Worm (Caenorhabditis elegans): ENCODE results near the gene W08F4.12.

W08F4.12 gene

ce11 chrII:584321-584848 is at the start of gene W08F4.12, which contains the start of gene W08F4.13:
TSS of gene W08F4.12 (minus strand) at chrII:584421.
TSS of gene W08F4.13 (plus strand) at chrII:584798.
- TF ChIP-seq rnt-1 (tag; optimal IDR thresholded peaks at IDR 0.05): no peak
- no peak for TF ChIP-seq fkh-4 (tag; optimal IDR thresholded peaks at IDR 0.05; ENCODE audit: borderline replicate concordance)
- TF ChIP-seq tbx-2 (tag; optimal IDR thresholded peaks at IDR 0.05): no peak
- no peak for TF ChIP-seq xbp-1 (tag; optimal IDR thresholded peaks at IDR 0.05)
- TF ChIP-seq grh-1 (GFP tag; IDR thresholded peaks at IDR 0.05): no peak
- no peak for TF ChIP-seq dsc-1 (tag; optimal IDR thresholded peaks at IDR 0.05)
- TF ChIP-seq nhr-76 (tag; optimal IDR thresholded peaks at IDR 0.05): no peak
- no peak for TF ChIP-seq aly-2 (tag; optimal IDR thresholded peaks at IDR 0.05)
- TF ChIP-seq aha-1 (tag; optimal IDR thresholded peaks at IDR 0.05): no peak
- TF ChIP-seq sox-4 (tag; optimal IDR thresholded peaks at IDR 0.05): no peak
- TF ChIP-seq tlp-1 (tag; optimal IDR thresholded peaks at IDR 0.05): no peak

- TF ChIP-seq C16A3.4 (tag; optimal IDR thresholded peaks at IDR 0.05): no peak
- no peak for TF ChIP-seq nhr-20 (tag; optimal IDR thresholded peaks at IDR 0.05)
- no peak for TF ChIP-seq tlp-1 (tag; optimal IDR thresholded peaks at IDR 0.05)
- no peak for TF ChIP-seq sptf-1 (tag; optimal IDR thresholded peaks at IDR 0.05)
- no peak for TF ChIP-seq egl-13 (tag; optimal IDR thresholded peaks at IDR 0.05)
- TF ChIP-seq swsn-7 (tag; optimal IDR thresholded peaks at IDR 0.05): no peak
- no peak for TF ChIP-seq snpc-4 (tag; optimal IDR thresholded peaks at IDR 0.05)
- TF ChIP-seq pqm-1 (tag; optimal IDR thresholded peaks at IDR 0.05): no peak
- no peak for TF ChIP-seq mep-1 (tag; optimal IDR thresholded peaks at IDR 0.05)
- no peak for TF ChIP-seq ceh-82 (tag; optimal IDR thresholded peaks at IDR 0.05)
- no peak for TF ChIP-seq F16B12.6 (tag; optimal IDR thresholded peaks at IDR 0.05)
- no peak for TF ChIP-seq efl-3 (GFP tag; optimal IDR thresholded peaks at IDR 0.05)
Measured at ce11 chrII:633984-634383, 49.8 kb upstream of the W08F4.12 start, which contains the start of gene T04B8.1. TSS of gene T04B8.1 (plus strand) at chrII:634284.

ce11 chrII:627913-628312 is 43.7 kb upstream of the W08F4.12 start:
- TF ChIP-seq ets-5 (GFP tag; IDR thresholded peaks at IDR 0.05): no peak
- TF ChIP-seq nhr-237 (tag; optimal IDR thresholded peaks at IDR 0.05): no peak
- TF ChIP-seq dpl-1 (GFP tag; optimal IDR thresholded peaks at IDR 0.05): no peak
- TF ChIP-seq unc-62 (GFP tag; optimal IDR thresholded peaks at IDR 0.05): no peak
- no peak for TF ChIP-seq nhr-11 (tag; optimal IDR thresholded peaks at IDR 0.05)
- TF ChIP-seq mef-2 (tag; optimal IDR thresholded peaks at IDR 0.05): no peak
- TF ChIP-seq elt-3 (tag; optimal IDR thresholded peaks at IDR 0.05): no peak
- TF ChIP-seq sup-37 (GFP tag; optimal IDR thresholded peaks at IDR 0.05): no peak
- TF ChIP-seq lir-3 (tag; optimal IDR thresholded peaks at IDR 0.05; ENCODE audit: poor library complexity): no peak
- no peak for TF ChIP-seq aha-1 (tag; optimal IDR thresholded peaks at IDR 0.05)
- TF ChIP-seq unc-98 (GFP tag; IDR thresholded peaks at IDR 0.05): no peak
- no peak for TF ChIP-seq mep-1 (tag; optimal IDR thresholded peaks at IDR 0.05)
- TF ChIP-seq ztf-4 (tag; optimal IDR thresholded peaks at IDR 0.05): no peak
- no peak for TF ChIP-seq pqm-1 (tag; optimal IDR thresholded peaks at IDR 0.05)
- TF ChIP-seq hlh-17 (GFP tag; optimal IDR thresholded peaks at IDR 0.05; ENCODE audit: borderline replicate concordance): no peak
- TF ChIP-seq nhr-77 (tag; optimal IDR thresholded peaks at IDR 0.05): no peak
- TF ChIP-seq efl-1 (optimal IDR thresholded peaks at IDR 0.05): no peak
- no peak for TF ChIP-seq efl-1 (GFP tag; optimal IDR thresholded peaks at IDR 0.05 in 1 of 2)
- no peak for TF ChIP-seq nhr-90 (tag; optimal IDR thresholded peaks at IDR 0.05; ENCODE audit: poor library complexity)
- TF ChIP-seq ces-1 (GFP tag; optimal IDR thresholded peaks at IDR 0.05): no peak
- TF ChIP-seq swsn-7 (tag; optimal IDR thresholded peaks at IDR 0.05): no peak

ce11 chrII:627205-627604 is 43.0 kb upstream of the W08F4.12 start, which contains the start of gene arrd-1:
TSS of gene arrd-1 (plus strand) at chrII:627505.
- TF ChIP-seq lsy-2 (tag; optimal IDR thresholded peaks at IDR 0.05) (no peak), unc-30 (tag; optimal IDR thresholded peaks at IDR 0.05) (no peak), efl-1 (optimal IDR thresholded peaks at IDR 0.05) (no peak), efl-1 (GFP tag; optimal IDR thresholded peaks at IDR 0.05 in 1 of 2) (peak in 1 of 2 experiments; percentile 3), pax-3 (tag; optimal IDR thresholded peaks at IDR 0.05) (no peak), skn-1 (tag; optimal IDR thresholded peaks at IDR 0.05) (no peak), unc-98 (GFP tag; IDR thresholded peaks at IDR 0.05) (no peak)
